Worm (Caenorhabditis elegans) whole organism, midembryonic: Measurements from ENCODE around the gene ZK355.8.

Source experiments
- T22C8.4 ChIP-seq: fragments of 200-800 bp; sonication (Bioruptor generic); IDR thresholded peaks from 2 replicates; pipeline ENCODE4 v1.3.6; 2022; ENCODE audit warnings: missing genetic modification characterization, missing compliant biosample characterization
- cog-1 ChIP-seq: sonication (generic microtip); optimal IDR thresholded peaks from 2 replicates; lab custom pipeline; 2016; ENCODE audit warnings: missing genetic modification characterization, missing compliant biosample characterization
- flt-1 ChIP-seq: fragments of 200-800 bp; sonication (Bioruptor generic); IDR thresholded peaks from 2 replicates; pipeline ENCODE4 v1.3.6; 2022; ENCODE audit warnings: missing genetic modification characterization, missing compliant biosample characterization
- klf-2 ChIP-seq: fragments of 200-800 bp; sonication (Bioruptor generic); conservative IDR thresholded peaks from 2 replicates; pipeline ENCODE4 v1.3.6; 2022; ENCODE audit warnings: missing genetic modification reagents, missing genetic modification characterization, missing compliant biosample characterization
- med-1 ChIP-seq: sonication (generic microtip); optimal IDR thresholded peaks from 2 replicates; lab custom pipeline; 2017; ENCODE audit warnings: missing genetic modification characterization, mild to moderate bottlenecking, missing compliant biosample characterization, antibody characterized with exemption, missing genetic modification reagents; ENCODE audit not compliant: insufficient read depth
- ref-1 ChIP-seq: fragments of 200-800 bp; sonication (Bioruptor generic); conservative IDR thresholded peaks from 2 replicates; pipeline ENCODE4 v1.3.6; 2022; ENCODE audit warnings: missing genetic modification reagents, missing genetic modification characterization, missing compliant biosample characterization
- tab-1 ChIP-seq: fragments of 200-800 bp; sonication (Bioruptor generic); IDR thresholded peaks from 2 replicates; pipeline ENCODE4 v1.3.6; 2022; ENCODE audit warnings: missing genetic modification characterization, missing compliant biosample characterization
- ztf-23 ChIP-seq: fragments of 200-800 bp; sonication (Bioruptor generic); IDR thresholded peaks from 2 replicates; pipeline ENCODE4 v1.3.6; 2022; ENCODE audit warnings: missing genetic modification reagents, missing genetic modification characterization, missing compliant biosample characterization
- ztf-29 ChIP-seq: fragments of 200-800 bp; sonication (Bioruptor generic); IDR thresholded peaks from 2 replicates; pipeline ENCODE4 v1.3.6; 2022; ENCODE audit warnings: missing genetic modification reagents, missing genetic modification characterization, missing compliant biosample characterization

The ZK355.8 gene

ce11 chrII:2925806-2926558 is 1.6 kb upstream of the ZK355.8 start:
- no peak for TF ChIP-seq cog-1 (tag; lab: Kevin White, UChicago)
- TF ChIP-seq ref-1 (GFP tag; lab: Robert Waterston, UW) = no peak
- TF ChIP-seq ztf-23 = no peak

- TF ChIP-seq T22C8.4 (no peak), tab-1 (GFP tag; lab: Robert Waterston, UW) (no peak), ztf-23 (no peak), ztf-29 (GFP tag; lab: Robert Waterston, UW) (no peak), cog-1 (tag; lab: Kevin White, UChicago) (no peak), flt-1 (no peak), klf-2 (GFP tag; lab: Robert Waterston, UW) (no peak), med-1 (GFP tag; lab: Kevin White, UChicago) (no peak), ref-1 (GFP tag; lab: Robert Waterston, UW) (no peak)
These were observed 2.2 kb downstream of the ZK355.8 start for ce11 chrII:2929846-2930245.

- TF ChIP-seq ztf-29 (GFP tag; lab: Robert Waterston, UW) (no peak), med-1 (GFP tag; lab: Kevin White, UChicago) (no peak), cog-1 (tag; lab: Kevin White, UChicago) (no peak), tab-1 (GFP tag; lab: Robert Waterston, UW) (no peak), T22C8.4 (no peak), flt-1 (no peak), ref-1 (GFP tag; lab: Robert Waterston, UW) (no peak), klf-2 (GFP tag; lab: Robert Waterston, UW) (no peak)
These were observed 2.9 kb downstream of the ZK355.8 start, which contains the start of the genes irld-64 and irld-63 for ce11 chrII:2930499-2930898. Gene irld-64, minus strand, starts transcription at chrII:2930599. Gene irld-63, plus strand, starts transcription at chrII:2930728.

ce11 chrII:2931564-2931963 is 4.0 kb downstream of the ZK355.8 start:
- peak; percentile 47; the same call in 1 of the 2 replicates for TF ChIP-seq ztf-23
- TF ChIP-seq med-1 (GFP tag; lab: Kevin White, UChicago) = no peak

- TF ChIP-seq cog-1 (tag; lab: Kevin White, UChicago) (no peak), med-1 (GFP tag; lab: Kevin White, UChicago) (no peak), klf-2 (GFP tag; lab: Robert Waterston, UW) (no peak), ztf-29 (GFP tag; lab: Robert Waterston, UW) (no peak), T22C8.4 (no peak), ref-1 (GFP tag; lab: Robert Waterston, UW) (no peak), ztf-23 (no peak)
These were observed 6.8 kb downstream of the ZK355.8 start, which contains the start of gene irld-67 for ce11 chrII:2934354-2934753. Gene irld-67, minus strand, starts transcription at chrII:2934454.

ce11 chrII:2937852-2938251 is 10.2 kb downstream of the ZK355.8 start, which contains the start of gene irld-65:
Gene irld-65, minus strand, starts transcription at chrII:2937952.
- no peak for TF ChIP-seq med-1 (GFP tag; lab: Kevin White, UChicago)
- TF ChIP-seq ref-1 (GFP tag; lab: Robert Waterston, UW) = no peak
- no peak for TF ChIP-seq tab-1 (GFP tag; lab: Robert Waterston, UW)
- TF ChIP-seq T22C8.4 = no peak
- TF ChIP-seq ztf-29 (GFP tag; lab: Robert Waterston, UW) = no peak
- no peak for TF ChIP-seq cog-1 (tag; lab: Kevin White, UChicago)

ce11 chrII:2939681-2940080 is 12.1 kb downstream of the ZK355.8 start:
- TF ChIP-seq klf-2 (GFP tag; lab: Robert Waterston, UW) (no peak), ref-1 (GFP tag; lab: Robert Waterston, UW) (no peak)

ce11 chrII:2940747-2941146 is 13.1 kb downstream of the ZK355.8 start, which contains the start of gene irld-66:
Gene irld-66, minus strand, starts transcription at chrII:2940847.
- TF ChIP-seq T22C8.4 (no peak), klf-2 (GFP tag; lab: Robert Waterston, UW) (no peak), ztf-29 (GFP tag; lab: Robert Waterston, UW) (no peak), tab-1 (GFP tag; lab: Robert Waterston, UW) (no peak), ztf-23 (no peak), ref-1 (GFP tag; lab: Robert Waterston, UW) (no peak), cog-1 (tag; lab: Kevin White, UChicago) (no peak)

ce11 chrII:2943966-2944365 is 16.4 kb downstream of the ZK355.8 start, which contains the start of the genes irld-50 and irld-49:
Gene irld-50, minus strand, starts transcription at chrII:2944066.
Gene irld-49, plus strand, starts transcription at chrII:2944176.
- TF ChIP-seq flt-1 (no peak), T22C8.4 (no peak), med-1 (GFP tag; lab: Kevin White, UChicago) (no peak), ztf-23 (no peak), tab-1 (GFP tag; lab: Robert Waterston, UW) (no peak), cog-1 (tag; lab: Kevin White, UChicago) (no peak), klf-2 (GFP tag; lab: Robert Waterston, UW) (no peak), ref-1 (GFP tag; lab: Robert Waterston, UW) (no peak), ztf-29 (GFP tag; lab: Robert Waterston, UW) (no peak)

ce11 chrII:2946438-2946837 is 18.8 kb downstream of the ZK355.8 start, which contains the start of gene srw-79:
Gene srw-79, plus strand, starts transcription at chrII:2946738.
- TF ChIP-seq ztf-23 = no peak
- no peak for TF ChIP-seq flt-1
- no peak for TF ChIP-seq klf-2 (GFP tag; lab: Robert Waterston, UW)
- TF ChIP-seq med-1 (GFP tag; lab: Kevin White, UChicago) = no peak
- TF ChIP-seq tab-1 (GFP tag; lab: Robert Waterston, UW) = no peak
- no peak for TF ChIP-seq cog-1 (tag; lab: Kevin White, UChicago)
- TF ChIP-seq T22C8.4 = no peak
- TF ChIP-seq ref-1 (GFP tag; lab: Robert Waterston, UW) = no peak
- no peak for TF ChIP-seq ztf-29 (GFP tag; lab: Robert Waterston, UW)
